Worm (Caenorhabditis elegans): Measurements from ENCODE around the gene nspe-3.

DNA sequence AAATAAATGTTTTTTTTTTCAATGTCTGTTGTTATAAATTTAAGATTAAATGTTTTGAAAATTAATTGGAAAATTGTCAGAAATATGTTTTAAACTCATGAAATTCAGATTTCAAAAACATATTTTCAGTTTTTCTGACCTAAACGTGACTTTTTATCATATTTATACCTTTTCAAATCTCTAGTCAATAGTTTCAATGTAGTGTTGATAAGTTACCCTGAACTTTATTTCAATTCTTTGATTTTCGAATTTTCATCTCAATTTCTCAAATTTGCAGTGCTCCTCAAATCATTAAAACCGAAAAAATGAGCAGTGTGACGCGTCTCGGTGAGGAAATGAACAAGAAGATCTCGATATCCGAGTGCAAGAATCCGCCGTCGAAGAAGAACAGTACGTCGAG lies 36.8 kb downstream of the nspe-3 start, which contains the start of gene rgs-4:
- TF ChIP-seq ama-1 (optimal IDR thresholded peaks at IDR 0.05), result no peak
- TF ChIP-seq lin-15B (tag; optimal IDR thresholded peaks at IDR 0.05), result no peak
- no peak for TF ChIP-seq lin-13 (GFP tag; optimal IDR thresholded peaks at IDR 0.05)
- no peak for TF ChIP-seq elt-3 (tag; optimal IDR thresholded peaks at IDR 0.05)
- no peak for TF ChIP-seq mab-9 (GFP tag; IDR thresholded peaks at IDR 0.05)
- no peak for TF ChIP-seq mdl-1 (tag; optimal IDR thresholded peaks at IDR 0.05)
- no peak for TF ChIP-seq lin-39 (tag; optimal IDR thresholded peaks at IDR 0.05)
- no peak for TF ChIP-seq aly-2 (tag; optimal IDR thresholded peaks at IDR 0.05)
- no peak for TF ChIP-seq sup-37 (GFP tag; optimal IDR thresholded peaks at IDR 0.05)
- no peak for TF ChIP-seq mep-1 (tag; optimal IDR thresholded peaks at IDR 0.05)
- TF ChIP-seq ceh-90 (tag; optimal IDR thresholded peaks at IDR 0.05), result no peak
- no peak for TF ChIP-seq nhr-237 (tag; optimal IDR thresholded peaks at IDR 0.05)
- TF ChIP-seq F16B12.6 (tag; optimal IDR thresholded peaks at IDR 0.05), result no peak
- TF ChIP-seq nhr-12 (tag; optimal IDR thresholded peaks at IDR 0.05), result no peak
